Fruit fly (Drosophila melanogaster) whole organism, embryonic: Measurements from ENCODE around the gene Cdc7.

ENCODE experiments used
- Awh ChIP-seq: fragments of 200-800 bp; sonication (Bioruptor generic); IDR thresholded peaks from 2 replicates; pipeline ENCODE4, ENCODE4 v1.3.6; 2022; ENCODE audit warnings: missing biosample characterization, missing genetic modification characterization
- CG10366 ChIP-seq: fragments of 200-800 bp; sonication (Bioruptor generic); IDR thresholded peaks from 2 replicates; pipeline ENCODE4 v1.3.6; 2022; ENCODE audit warnings: missing biosample characterization, missing genetic modification characterization
- CG11398 ChIP-seq: fragments of 200-800 bp; sonication (Bioruptor generic); optimal IDR thresholded peaks from 2 replicates; lab custom pipeline; 2016; ENCODE audit warnings: missing biosample characterization, missing genetic modification characterization
- CG12071 ChIP-seq: fragments of 200-800 bp; sonication (Bioruptor generic); optimal IDR thresholded peaks from 3 replicates; lab custom pipeline; 2018; ENCODE audit warnings: missing biosample characterization, mild to moderate bottlenecking, missing genetic modification characterization
- CG12155 ChIP-seq: fragments of 200-800 bp; sonication (Bioruptor generic); optimal IDR thresholded peaks from 3 replicates; lab custom pipeline; 2016; ENCODE audit warnings: missing biosample characterization, missing genetic modification characterization
- CG12769 ChIP-seq: fragments of 200-800 bp; sonication (Bioruptor generic); optimal IDR thresholded peaks from 2 replicates; lab custom pipeline; 2019; ENCODE audit warnings: missing biosample characterization, mild to moderate bottlenecking, missing genetic modification characterization, moderate library complexity
- CG13287 ChIP-seq: fragments of 200-800 bp; sonication (Bioruptor generic); IDR thresholded peaks from 2 replicates; pipeline ENCODE4 v1.3.6; 2022; ENCODE audit warnings: missing biosample characterization, missing genetic modification characterization; ENCODE audit not compliant: partially characterized antibody
- CG13624 ChIP-seq: fragments of 200-800 bp; sonication (Bioruptor generic); optimal IDR thresholded peaks from 2 replicates; lab custom pipeline; 2016; ENCODE audit warnings: missing biosample characterization, missing genetic modification characterization
- CG14860 ChIP-seq: fragments of 200-800 bp; sonication (Bioruptor generic); IDR thresholded peaks from 3 replicates; pipeline ENCODE4 v1.3.6; 2022; ENCODE audit warnings: missing biosample characterization, missing genetic modification characterization; ENCODE audit not compliant: partially characterized antibody
- CG1602 ChIP-seq: fragments of 200-800 bp; sonication (Bioruptor generic); optimal IDR thresholded peaks from 3 replicates; lab custom pipeline; 2016; ENCODE audit warnings: missing biosample characterization, missing genetic modification characterization
- CG17328 ChIP-seq: fragments of 200-800 bp; sonication (Bioruptor generic); IDR thresholded peaks from 2 replicates; pipeline ENCODE4 v1.3.6; 2022; ENCODE audit warnings: missing biosample characterization, missing genetic modification characterization
- CG17359 ChIP-seq: fragments of 200-800 bp; sonication (Bioruptor generic); optimal IDR thresholded peaks from 3 replicates; lab custom pipeline; 2018; ENCODE audit warnings: missing biosample characterization, mild to moderate bottlenecking, missing genetic modification characterization, moderate library complexity
- CG1792 ChIP-seq: fragments of 200-800 bp; sonication (Bioruptor generic); optimal IDR thresholded peaks from 2 replicates; lab custom pipeline; 2016; ENCODE audit warnings: missing biosample characterization, missing genetic modification characterization
- CG2129 ChIP-seq: fragments of 200-800 bp; sonication (Bioruptor generic); IDR thresholded peaks from 2 replicates; pipeline ENCODE4 v1.3.6; 2022; ENCODE audit warnings: missing biosample characterization, missing genetic modification characterization; ENCODE audit not compliant: partially characterized antibody
- CG33557 ChIP-seq: fragments of 200-800 bp; sonication (Bioruptor generic); optimal IDR thresholded peaks from 2 replicates; lab custom pipeline; 2019; ENCODE audit warnings: missing biosample characterization, mild to moderate bottlenecking, missing genetic modification characterization, moderate library complexity
- CG34422 ChIP-seq: fragments of 200-800 bp; sonication (Bioruptor generic); IDR thresholded peaks from 3 replicates; pipeline ENCODE4 v1.3.6; 2022; ENCODE audit warnings: missing biosample characterization, missing genetic modification characterization
- CG3995 ChIP-seq: fragments of 200-800 bp; sonication (Bioruptor generic); optimal IDR thresholded peaks from 3 replicates; lab custom pipeline; 2016; ENCODE audit warnings: missing biosample characterization, missing genetic modification characterization
- CG4707 ChIP-seq: fragments of 200-800 bp; sonication (Bioruptor generic); optimal IDR thresholded peaks from 2 replicates; lab custom pipeline; 2018; ENCODE audit warnings: missing biosample characterization, mild to moderate bottlenecking, missing genetic modification characterization, moderate library complexity
- CG7963 ChIP-seq: fragments of 200-800 bp; sonication (Bioruptor generic); IDR thresholded peaks from 3 replicates; pipeline ENCODE4 v1.3.6; 2022; ENCODE audit warnings: missing biosample characterization, missing genetic modification characterization; ENCODE audit not compliant: partially characterized antibody
- CHES-1-like ChIP-seq: fragments of 200-800 bp; sonication (Bioruptor generic); optimal IDR thresholded peaks from 2 replicates; lab custom pipeline; 2016; ENCODE audit warnings: missing biosample characterization, missing genetic modification characterization
- D19B ChIP-seq: fragments of 200-800 bp; sonication (Bioruptor generic); optimal IDR thresholded peaks from 2 replicates; lab custom pipeline; 2017; ENCODE audit warnings: missing biosample characterization, mild to moderate bottlenecking, missing genetic modification characterization
- Gug ChIP-seq: fragments of 200-800 bp; sonication (Bioruptor generic); IDR thresholded peaks from 4 replicates; pipeline ENCODE4 v1.3.6; 2022; ENCODE audit warnings: missing biosample characterization, missing genetic modification characterization
- H15 ChIP-seq: fragments of 200-800 bp; sonication (Bioruptor generic); IDR thresholded peaks from 3 replicates; pipeline ENCODE4 v1.3.6; 2022; ENCODE audit warnings: missing biosample characterization, missing genetic modification characterization
- MBD-R2 ChIP-seq: fragments of 200-800 bp; sonication (Bioruptor generic); IDR thresholded peaks from 2 replicates; pipeline ENCODE4 v1.3.6; 2022; ENCODE audit warnings: missing biosample characterization, missing genetic modification characterization
- Mad ChIP-seq: fragments of 200-800 bp; sonication (Bioruptor generic); optimal IDR thresholded peaks from 2 replicates; lab custom pipeline; 2016; ENCODE audit warnings: missing biosample characterization, missing genetic modification characterization
- Mes4 ChIP-seq: fragments of 200-800 bp; sonication (Bioruptor generic); optimal IDR thresholded peaks from 2 replicates; lab custom pipeline; 2016; ENCODE audit warnings: missing biosample characterization, missing genetic modification characterization
- Nf-YA ChIP-seq: fragments of 200-800 bp; sonication (Bioruptor generic); IDR thresholded peaks from 2 replicates; pipeline ENCODE4 v1.3.6; 2022; ENCODE audit warnings: missing biosample characterization, missing genetic modification characterization
- Nf-YC ChIP-seq: fragments of 200-800 bp; optimal IDR thresholded peaks from 3 replicates; lab custom pipeline; 2019; ENCODE audit warnings: missing biosample characterization, mild to moderate bottlenecking, missing genetic modification characterization, moderate library complexity
- Opbp ChIP-seq: fragments of 200-800 bp; sonication (Bioruptor generic); IDR thresholded peaks from 3 replicates; pipeline ENCODE4 v1.3.6; 2022; ENCODE audit warnings: missing biosample characterization, missing genetic modification characterization; ENCODE audit not compliant: partially characterized antibody
- PHDP ChIP-seq: fragments of 200-800 bp; sonication (Bioruptor generic); optimal IDR thresholded peaks from 3 replicates; lab custom pipeline; 2018; ENCODE audit warnings: missing biosample characterization, mild to moderate bottlenecking, missing genetic modification characterization, moderate library complexity
- Pdp1 ChIP-seq, 2 experiments: fragments of 200-800 bp; sonication (Bioruptor generic); optimal IDR thresholded peaks; 3 replicates each; lab custom pipeline; 2016; ENCODE audit warnings: missing biosample characterization in 2 of 2, missing genetic modification characterization in 2 of 2, mild to moderate bottlenecking in 1 of 2, moderate library complexity in 1 of 2
- Ssrp ChIP-seq: fragments of 200-800 bp; sonication (Bioruptor generic); optimal IDR thresholded peaks from 2 replicates; lab custom pipeline; 2018; ENCODE audit warnings: missing biosample characterization, mild to moderate bottlenecking, missing genetic modification characterization, moderate library complexity
- Trl ChIP-seq, 3 experiments: fragments of >200 bp in 2 of 3; fragments of 200-800 bp in 1 of 3; sonication (Bioruptor generic) in 1 of 3; optimal IDR thresholded peaks; 2 replicates in 1 of 3; 3 replicates in 2 of 3; lab custom pipeline; 2016 to 2017; ENCODE audit warnings: missing biosample characterization in 1 of 3, missing genetic modification characterization in 1 of 3
- chif ChIP-seq, 2 experiments: fragments of 200-800 bp; sonication (Bioruptor generic); optimal IDR thresholded peaks; 3 replicates each; lab custom pipeline; 2016; ENCODE audit warnings: missing biosample characterization in 2 of 2, missing genetic modification characterization in 2 of 2
- chinmo ChIP-seq: fragments of 200-800 bp; sonication (Bioruptor generic); IDR thresholded peaks from 4 replicates; pipeline ENCODE4 v1.3.6; 2022; ENCODE audit warnings: missing biosample characterization, missing genetic modification characterization; ENCODE audit not compliant: partially characterized antibody
- dan ChIP-seq: fragments of 200-800 bp; sonication (Bioruptor generic); IDR thresholded peaks from 2 replicates; pipeline ENCODE4 v1.3.6; 2022; ENCODE audit warnings: missing biosample characterization, missing genetic modification characterization
- gce ChIP-seq: fragments of 200-800 bp; sonication (Bioruptor generic); IDR thresholded peaks from 3 replicates; pipeline ENCODE4 v1.3.6; 2022; ENCODE audit warnings: missing biosample characterization, missing genetic modification characterization
- gro ChIP-seq: fragments of 200-800 bp; sonication (Bioruptor generic); optimal IDR thresholded peaks from 2 replicates; lab custom pipeline; 2016; ENCODE audit warnings: missing biosample characterization, missing genetic modification characterization
- hkb ChIP-seq, 2 experiments: fragments of 200-800 bp in 1 of 2; fragments of >200 bp in 1 of 2; sonication (Bioruptor generic) in 1 of 2; IDR thresholded peaks in 1 of 2; optimal IDR thresholded peaks in 1 of 2; 2 replicates each; pipeline versions ENCODE4 v1.3.6 to Lab custom; 2017 to 2022; ENCODE audit warnings: missing biosample characterization in 1 of 2, missing genetic modification characterization in 1 of 2
- mld ChIP-seq: fragments of 200-800 bp; sonication (Bioruptor generic); IDR thresholded peaks from 3 replicates; pipeline ENCODE4 v1.3.6; 2022; ENCODE audit warnings: missing biosample characterization, missing genetic modification characterization; ENCODE audit not compliant: partially characterized antibody
- nom ChIP-seq: fragments of 200-800 bp; sonication (Bioruptor generic); optimal IDR thresholded peaks from 2 replicates; lab custom pipeline; 2017; ENCODE audit warnings: missing biosample characterization, missing genetic modification characterization, mild to moderate bottlenecking, moderate library complexity, missing genetic modification reagents
- org-1 ChIP-seq: fragments of 200-800 bp; sonication (Bioruptor generic); optimal IDR thresholded peaks from 2 replicates; lab custom pipeline; 2017; ENCODE audit warnings: missing biosample characterization, missing genetic modification characterization
- row ChIP-seq: fragments of 200-800 bp; sonication (Bioruptor generic); IDR thresholded peaks from 3 replicates; pipeline ENCODE4 v1.3.6; 2022; ENCODE audit warnings: missing biosample characterization, missing genetic modification characterization
- run ChIP-seq: fragments of 200-800 bp; sonication (Bioruptor generic); optimal IDR thresholded peaks from 3 replicates; lab custom pipeline; 2018; ENCODE audit warnings: missing biosample characterization, mild to moderate bottlenecking, missing genetic modification characterization
- sd ChIP-seq: fragments of 200-800 bp; sonication (Bioruptor generic); optimal IDR thresholded peaks from 3 replicates; lab custom pipeline; 2018; ENCODE audit warnings: missing biosample characterization, mild to moderate bottlenecking, missing genetic modification characterization, moderate library complexity
- so ChIP-seq: fragments of 200-800 bp; sonication (Bioruptor generic); IDR thresholded peaks from 3 replicates; pipeline ENCODE4 v1.3.6; 2022; ENCODE audit warnings: missing biosample characterization, missing genetic modification characterization
- tap ChIP-seq: fragments of 200-800 bp; optimal IDR thresholded peaks from 3 replicates; lab custom pipeline; 2019; ENCODE audit warnings: missing biosample characterization, mild to moderate bottlenecking, missing genetic modification characterization, moderate library complexity
- toy ChIP-seq: fragments of 200-800 bp; sonication (Bioruptor generic); IDR thresholded peaks from 2 replicates; pipeline ENCODE4 v1.3.6; 2022; ENCODE audit warnings: missing biosample characterization, missing genetic modification characterization
- vfl ChIP-seq: fragments of 200-800 bp; sonication (Bioruptor generic); optimal IDR thresholded peaks from 2 replicates; lab custom pipeline; 2016; ENCODE audit warnings: missing biosample characterization, missing genetic modification characterization
- vnd ChIP-seq: fragments of 200-800 bp; sonication (Bioruptor generic); IDR thresholded peaks from 3 replicates; pipeline ENCODE4 v1.3.6; 2022; ENCODE audit warnings: missing biosample characterization, missing genetic modification characterization; ENCODE audit not compliant: partially characterized antibody

Cdc7 gene

dm6 chrX:6661880-6662279, 7.5 kb downstream of the Cdc7 start:
- TF ChIP-seq so (GFP tag; lab: Robert Waterston, UW), result no peak
- TF ChIP-seq CG1792 (GFP tag; lab: Kevin White, UChicago), result no peak
- TF ChIP-seq Opbp (GFP tag; lab: Robert Waterston, UW), result no peak
- no peak for TF ChIP-seq toy (GFP tag; lab: Robert Waterston, UW)
- no peak for TF ChIP-seq org-1 (GFP tag; lab: Kevin White, UChicago)
- no peak for TF ChIP-seq Mes4 (GFP tag; lab: Kevin White, UChicago)
- TF ChIP-seq gce (GFP tag; lab: Robert Waterston, UW), result no peak
- TF ChIP-seq CG10366 (GFP tag; lab: Robert Waterston, UW), result no peak
- no peak for TF ChIP-seq sd (tag; lab: Kevin White, UChicago)
- TF ChIP-seq CG34422, result 0 out of 3 replicates have a peak, but pooled peaks have one; percentile 9
- peak; percentile 5 for TF ChIP-seq CG17359 (tag; lab: Kevin White, UChicago)
- no peak for TF ChIP-seq tap (tag; lab: Kevin White, UChicago)
- TF ChIP-seq vfl, result no peak
- TF ChIP-seq Ssrp (tag; lab: Kevin White, UChicago), result no peak
- no peak for TF ChIP-seq CG3995 (GFP tag; lab: Kevin White, UChicago)
- TF ChIP-seq CG14860 (GFP tag; lab: Robert Waterston, UW), result no peak
- TF ChIP-seq MBD-R2 (GFP tag; lab: Robert Waterston, UW), result no peak
- TF ChIP-seq D19B, result no peak
- no peak for TF ChIP-seq CHES-1-like
- TF ChIP-seq row (GFP tag; lab: Robert Waterston, UW), result no peak
- no peak for TF ChIP-seq CG4707
- TF ChIP-seq chif (GFP tag; optimal IDR thresholded peaks at IDR 0.05; lab: Kevin White, UChicago), result no peak
- peak; percentile 3 for TF ChIP-seq nom (GFP tag; lab: Kevin White, UChicago)
- peak in 1 of 2 experiments; percentile 51 for TF ChIP-seq Pdp1 (GFP tag; optimal IDR thresholded peaks at IDR 0.05; lab: Kevin White, UChicago)
- no peak for TF ChIP-seq dan (GFP tag; lab: Robert Waterston, UW)
- no peak for TF ChIP-seq Gug (GFP tag; lab: Robert Waterston, UW)
- TF ChIP-seq gro (GFP tag; lab: Kevin White, UChicago), result no peak
- no peak for TF ChIP-seq PHDP
- 0 out of 4 replicates have a peak, but pooled peaks have one; percentile 2 for TF ChIP-seq chinmo
- TF ChIP-seq CG7963 (GFP tag; lab: Robert Waterston, UW), result no peak
- TF ChIP-seq mld (GFP tag; lab: Robert Waterston, UW), result no peak
- TF ChIP-seq Nf-YA (GFP tag; lab: Robert Waterston, UW), result 0 out of 2 replicates have a peak, but pooled peaks have one; percentile 11
- no peak for TF ChIP-seq CG13287
- TF ChIP-seq run (tag; lab: Kevin White, UChicago), result no peak
- TF ChIP-seq Awh (GFP tag; lab: Robert Waterston, UW), result no peak
- no peak for TF ChIP-seq vnd (GFP tag; lab: Robert Waterston, UW)
- no peak for TF ChIP-seq CG12071 (GFP tag; lab: Kevin White, UChicago)
- no peak for TF ChIP-seq CG2129
- TF ChIP-seq CG11398, result no peak
- no peak for TF ChIP-seq Nf-YC (tag; lab: Kevin White, UChicago)
- no peak for TF ChIP-seq CG12155 (GFP tag; lab: Kevin White, UChicago)
- 0 out of 3 replicates have a peak, but pooled peaks have one; percentile 8 for TF ChIP-seq H15 (GFP tag; lab: Robert Waterston, UW)
- TF ChIP-seq CG33557 (GFP tag; lab: Kevin White, UChicago), result no peak
- no peak for TF ChIP-seq Mad
- TF ChIP-seq CG1602 (GFP tag; lab: Kevin White, UChicago), result no peak
- no peak for TF ChIP-seq CG17328 (GFP tag; lab: Robert Waterston, UW)
- peak; percentile 17 for TF ChIP-seq CG12769 (tag; lab: Kevin White, UChicago)
- no peak for TF ChIP-seq hkb (optimal IDR thresholded peaks at IDR 0.05; lab: Kevin White, UChicago)
- no peak for TF ChIP-seq hkb (GFP tag; IDR thresholded peaks at IDR 0.05; lab: Robert Waterston, UW)
- no peak for TF ChIP-seq Trl (optimal IDR thresholded peaks at IDR 0.05; lab: Kevin White, UChicago)
- no peak for TF ChIP-seq Trl (GFP tag; optimal IDR thresholded peaks at IDR 0.05; lab: Kevin White, UChicago)
- no peak for TF ChIP-seq CG13624
